Worm (Caenorhabditis elegans): ENCODE data around the gene C34C12.1.

ce11 chrIII:3435152-3435551 is 19.0 kb upstream of the C34C12.1 start:
- TF ChIP-seq unc-39 (tag; optimal IDR thresholded peaks at IDR 0.05): no peak
- no peak for TF ChIP-seq unc-62 (GFP tag; optimal IDR thresholded peaks at IDR 0.05)
- TF ChIP-seq nhr-28 (tag; optimal IDR thresholded peaks at IDR 0.05): no peak
- no peak for TF ChIP-seq elt-1 (tag; optimal IDR thresholded peaks at IDR 0.05; ENCODE audit: borderline replicate concordance, insufficient read depth)
- no peak for TF ChIP-seq elt-3 (tag; optimal IDR thresholded peaks at IDR 0.05)
- no peak for TF ChIP-seq snpc-4 (tag; optimal IDR thresholded peaks at IDR 0.05)
- TF ChIP-seq blmp-1 (tag; optimal IDR thresholded peaks at IDR 0.05): no peak
- no peak for TF ChIP-seq unc-120 (tag; optimal IDR thresholded peaks at IDR 0.05; ENCODE audit: poor library complexity, severe bottlenecking)

Data from whole organism, mixed stage, embryonic.